Worm (Caenorhabditis elegans) whole organism, L3 larva: ENCODE measurements around the gene F40A3.6.

ENCODE experiments used
- R02D3.7 ChIP-seq: fragments of 150-350 bp; optimal IDR thresholded peaks from 2 replicates; lab custom pipeline; 2014; ENCODE audit warnings: missing biosample characterization, missing genetic modification characterization
- ZK546.5 ChIP-seq: sonication (generic microtip); optimal IDR thresholded peaks from 2 replicates; lab custom pipeline; 2017; ENCODE audit warnings: missing biosample characterization, missing genetic modification characterization
- aly-2 ChIP-seq: fragments of 150-350 bp; optimal IDR thresholded peaks from 2 replicates; lab custom pipeline; 2014; ENCODE audit warnings: missing biosample characterization, missing genetic modification characterization
- ama-1 ChIP-seq: fragments of 150-350 bp; optimal IDR thresholded peaks from 2 replicates; lab custom pipeline; 2018
- ceh-16 ChIP-seq: sonication (generic microtip); optimal IDR thresholded peaks from 2 replicates; lab custom pipeline; 2017; ENCODE audit warnings: missing biosample characterization, missing genetic modification characterization
- ceh-28 ChIP-seq: fragments of 150-350 bp; optimal IDR thresholded peaks from 2 replicates; lab custom pipeline; 2014; ENCODE audit warnings: missing biosample characterization, missing genetic modification reagents, missing genetic modification characterization
- ceh-82 ChIP-seq: fragments of 150-350 bp; optimal IDR thresholded peaks from 2 replicates; lab custom pipeline; 2014; ENCODE audit warnings: missing biosample characterization, missing genetic modification characterization
- ceh-9 ChIP-seq: sonication (generic microtip); optimal IDR thresholded peaks from 2 replicates; lab custom pipeline; 2018; ENCODE audit warnings: missing biosample characterization, missing genetic modification characterization
- daf-12 ChIP-seq: fragments of 150-350 bp; optimal IDR thresholded peaks from 2 replicates; lab custom pipeline; 2014; ENCODE audit warnings: missing biosample characterization, missing genetic modification reagents, missing genetic modification characterization
- egl-27 ChIP-seq: sonication (generic microtip); optimal IDR thresholded peaks from 4 replicates; lab custom pipeline; 2017; ENCODE audit warnings: missing biosample characterization, missing genetic modification reagents, missing genetic modification characterization
- egl-5 ChIP-seq: fragments of 150-350 bp; optimal IDR thresholded peaks from 2 replicates; lab custom pipeline; 2017; ENCODE audit warnings: missing biosample characterization, missing genetic modification reagents, missing genetic modification characterization, inconsistent platforms
- elt-1 ChIP-seq: fragments of 150-350 bp; optimal IDR thresholded peaks from 2 replicates; lab custom pipeline; 2014; ENCODE audit warnings: missing biosample characterization, missing genetic modification characterization
- elt-2 ChIP-seq: sonication (generic microtip); optimal IDR thresholded peaks from 2 replicates; lab custom pipeline; 2016; ENCODE audit warnings: missing genetic modification reagents, mild to moderate bottlenecking, missing genetic modification characterization, missing compliant biosample characterization
- elt-3 ChIP-seq, 3 experiments: fragments of 150-350 bp in 1 of 3; sonication (generic microtip) in 2 of 3; optimal IDR thresholded peaks; 2 replicates in 2 of 3; 4 replicates in 1 of 3; lab custom pipeline; 2014 to 2017; ENCODE audit warnings: missing biosample characterization in 3 of 3, missing genetic modification characterization in 3 of 3
- eor-1 ChIP-seq, 2 experiments: fragments of 150-350 bp; optimal IDR thresholded peaks; 2 replicates each; lab custom pipeline; 2014 to 2018; ENCODE audit warnings: missing biosample characterization in 2 of 2, missing genetic modification characterization in 2 of 2
- fkh-10 ChIP-seq: sonication (generic microtip); optimal IDR thresholded peaks from 2 replicates; lab custom pipeline; 2017; ENCODE audit warnings: missing biosample characterization, missing genetic modification reagents, missing genetic modification characterization
- fkh-2 ChIP-seq: fragments of 150-350 bp; optimal IDR thresholded peaks from 2 replicates; lab custom pipeline; 2014; ENCODE audit warnings: missing biosample characterization, missing genetic modification reagents, missing genetic modification characterization
- fos-1 ChIP-seq: fragments of 150-350 bp; optimal IDR thresholded peaks from 2 replicates; lab custom pipeline; 2014; ENCODE audit warnings: missing biosample characterization, missing genetic modification characterization
- hmg-11 ChIP-seq: sonication (generic microtip); optimal IDR thresholded peaks from 2 replicates; lab custom pipeline; 2016; ENCODE audit warnings: missing genetic modification characterization, missing compliant biosample characterization
- jun-1 ChIP-seq: fragments of 150-350 bp; optimal IDR thresholded peaks from 2 replicates; lab custom pipeline; 2014; ENCODE audit warnings: missing biosample characterization, missing genetic modification reagents, missing genetic modification characterization
- lin-15B ChIP-seq: fragments of 150-350 bp; optimal IDR thresholded peaks from 2 replicates; lab custom pipeline; 2014; ENCODE audit warnings: missing biosample characterization, missing genetic modification characterization
- lin-39 ChIP-seq: fragments of 150-350 bp; optimal IDR thresholded peaks from 2 replicates; lab custom pipeline; 2018; ENCODE audit warnings: missing biosample characterization, missing genetic modification reagents, missing genetic modification characterization
- lsy-12 ChIP-seq: sonication (generic microtip); optimal IDR thresholded peaks from 2 replicates; lab custom pipeline; 2016; ENCODE audit warnings: mild to moderate bottlenecking, missing genetic modification characterization, missing compliant biosample characterization
- mdl-1 ChIP-seq: fragments of 150-350 bp; optimal IDR thresholded peaks from 2 replicates; lab custom pipeline; 2014; ENCODE audit warnings: missing biosample characterization, missing genetic modification characterization
- mml-1 ChIP-seq: fragments of 150-350 bp; sonication (generic microtip); optimal IDR thresholded peaks from 3 replicates; lab custom pipeline; 2014; ENCODE audit warnings: missing biosample characterization, missing genetic modification characterization
- nfya-1 ChIP-seq: sonication (generic microtip); optimal IDR thresholded peaks from 2 replicates; lab custom pipeline; 2017; ENCODE audit warnings: missing genetic modification characterization, mild to moderate bottlenecking, missing compliant biosample characterization, antibody characterized with exemption, moderate library complexity; ENCODE audit not compliant: insufficient read depth
- nhr-11 ChIP-seq: fragments of 150-350 bp; optimal IDR thresholded peaks from 2 replicates; lab custom pipeline; 2014; ENCODE audit warnings: missing biosample characterization, missing genetic modification characterization
- nhr-12 ChIP-seq: fragments of 150-350 bp; optimal IDR thresholded peaks from 2 replicates; lab custom pipeline; 2014; ENCODE audit warnings: missing biosample characterization, missing genetic modification characterization
- nhr-23 ChIP-seq: fragments of 150-350 bp; optimal IDR thresholded peaks from 2 replicates; lab custom pipeline; 2014; ENCODE audit warnings: missing biosample characterization, missing genetic modification reagents, missing genetic modification characterization
- nhr-237 ChIP-seq: fragments of 150-350 bp; optimal IDR thresholded peaks from 2 replicates; lab custom pipeline; 2014; ENCODE audit warnings: missing biosample characterization, missing genetic modification characterization
- nhr-25 ChIP-seq: sonication (generic microtip); optimal IDR thresholded peaks from 2 replicates; lab custom pipeline; 2017; ENCODE audit warnings: missing biosample characterization, missing genetic modification characterization
- nhr-28 ChIP-seq: fragments of 150-350 bp; optimal IDR thresholded peaks from 2 replicates; lab custom pipeline; 2014; ENCODE audit warnings: missing biosample characterization, missing genetic modification characterization
- nhr-43 ChIP-seq: sonication (generic microtip); optimal IDR thresholded peaks from 2 replicates; lab custom pipeline; 2016; ENCODE audit warnings: mild to moderate bottlenecking, missing genetic modification characterization, missing compliant biosample characterization; ENCODE audit not compliant: poor library complexity, severe bottlenecking
- nhr-67 ChIP-seq: fragments of 150-350 bp; optimal IDR thresholded peaks from 2 replicates; lab custom pipeline; 2014; ENCODE audit warnings: missing biosample characterization, missing genetic modification characterization
- nhr-76 ChIP-seq: fragments of 150-350 bp; sonication (generic microtip); optimal IDR thresholded peaks from 5 replicates; lab custom pipeline; 2014; ENCODE audit warnings: missing biosample characterization, missing genetic modification characterization
- nhr-77 ChIP-seq: fragments of 150-350 bp; optimal IDR thresholded peaks from 2 replicates; lab custom pipeline; 2014; ENCODE audit warnings: missing biosample characterization, missing genetic modification characterization
- pha-4 ChIP-seq: fragments of 150-350 bp; optimal IDR thresholded peaks from 2 replicates; lab custom pipeline; 2014; ENCODE audit warnings: missing biosample characterization, missing genetic modification reagents, missing genetic modification characterization
- pqm-1 ChIP-seq: fragments of 150-350 bp; optimal IDR thresholded peaks from 2 replicates; lab custom pipeline; 2017; ENCODE audit warnings: missing biosample characterization, missing genetic modification characterization, inconsistent platforms
- sea-2 ChIP-seq: fragments of 150-350 bp; sonication (generic microtip); optimal IDR thresholded peaks from 4 replicates; lab custom pipeline; 2014; ENCODE audit warnings: missing biosample characterization, missing genetic modification reagents, missing genetic modification characterization
- skn-1 ChIP-seq: fragments of 150-350 bp; optimal IDR thresholded peaks from 2 replicates; lab custom pipeline; 2014; ENCODE audit warnings: missing biosample characterization, missing genetic modification characterization
- snpc-4 ChIP-seq: fragments of 150-350 bp; optimal IDR thresholded peaks from 2 replicates; lab custom pipeline; 2014; ENCODE audit warnings: missing biosample characterization, missing genetic modification characterization
- tbx-2 ChIP-seq: sonication (generic microtip); optimal IDR thresholded peaks from 2 replicates; lab custom pipeline; 2016; ENCODE audit warnings: mild to moderate bottlenecking, missing genetic modification characterization, missing compliant biosample characterization
- unc-39 ChIP-seq: sonication (generic microtip); optimal IDR thresholded peaks from 4 replicates; lab custom pipeline; 2017; ENCODE audit warnings: missing biosample characterization, missing genetic modification characterization
- unc-62 ChIP-seq: fragments of 150-350 bp; sonication (generic microtip); optimal IDR thresholded peaks from 4 replicates; lab custom pipeline; 2014; ENCODE audit warnings: missing biosample characterization, missing genetic modification reagents, missing genetic modification characterization
- zag-1 ChIP-seq: fragments of 150-350 bp; optimal IDR thresholded peaks from 2 replicates; lab custom pipeline; 2014; ENCODE audit warnings: missing biosample characterization, missing genetic modification characterization
- ztf-4 ChIP-seq: fragments of 150-350 bp; optimal IDR thresholded peaks from 2 replicates; lab custom pipeline; 2014; ENCODE audit warnings: missing biosample characterization, missing genetic modification characterization

The F40A3.6 gene

ce11 chrV:7856641-7857040 lies 37.0 kb downstream of the F40A3.6 start:
- no peak for TF ChIP-seq elt-2 (tag; lab: Kevin White, UChicago)
- no peak for TF ChIP-seq lin-39
- TF ChIP-seq zag-1 (tag; lab: Kevin White, UChicago) = no peak
- TF ChIP-seq fos-1 = no peak
- no peak for TF ChIP-seq ama-1 (lab: Kevin White, UChicago)
- TF ChIP-seq nhr-67 (tag; lab: Kevin White, UChicago) = no peak
- TF ChIP-seq unc-39 = no peak
- TF ChIP-seq nhr-76 (tag; lab: Kevin White, UChicago) = no peak
- TF ChIP-seq nhr-43 = no peak
- TF ChIP-seq mml-1 (tag; lab: Kevin White, UChicago) = no peak
- TF ChIP-seq nhr-11 = no peak
- no peak for TF ChIP-seq egl-27 (tag; lab: Kevin White, UChicago)
- TF ChIP-seq nhr-28 (tag; lab: Kevin White, UChicago) = no peak

ce11 chrV:7855382-7855994 lies 38.2 kb downstream of the F40A3.6 start, which contains the start of gene C37C3.2:
C37C3.2 (plus strand) TSS chrV:7855944.
- TF ChIP-seq tbx-2 (tag; lab: Kevin White, UChicago) = no peak
- TF ChIP-seq pha-4 (tag; lab: Kevin White, UChicago) = peak; percentile 39
- peak; percentile 15 for TF ChIP-seq ama-1 (lab: Kevin White, UChicago)
- no peak for TF ChIP-seq nhr-12 (tag; lab: Kevin White, UChicago)
- TF ChIP-seq eor-1 (tag; optimal IDR thresholded peaks at IDR 0.05; lab: Kevin White, UChicago) = no peak
- no peak for TF ChIP-seq nhr-25 (tag; lab: Kevin White, UChicago)
- no peak for TF ChIP-seq ZK546.5 (tag; lab: Kevin White, UChicago)
- no peak for TF ChIP-seq egl-5
- TF ChIP-seq nhr-77 (tag; lab: Kevin White, UChicago) = no peak
- TF ChIP-seq elt-2 (tag; lab: Kevin White, UChicago) = peak; percentile 6

ce11 chrV:7854603-7855002 lies 39.1 kb downstream of the F40A3.6 start, which contains the start of the genes C37C3.9 and C37C3.18:
C37C3.9 (minus strand) TSS chrV:7854700.
C37C3.18 (plus strand) TSS chrV:7854993.
- no peak for TF ChIP-seq elt-3 (tag; optimal IDR thresholded peaks at IDR 0.05; lab: Kevin White, UChicago)
- peak; percentile 39 for TF ChIP-seq lsy-12 (tag; lab: Kevin White, UChicago)
- TF ChIP-seq nhr-11 = no peak
- TF ChIP-seq fos-1 = no peak
- no peak for TF ChIP-seq nhr-237
- no peak for TF ChIP-seq zag-1 (tag; lab: Kevin White, UChicago)
- TF ChIP-seq hmg-11 (tag; lab: Kevin White, UChicago) = peak; percentile 87
- peak; percentile 93 for TF ChIP-seq skn-1
- TF ChIP-seq unc-62 = peak; percentile 48
- TF ChIP-seq ztf-4 (tag; lab: Kevin White, UChicago) = no peak
- TF ChIP-seq mml-1 (tag; lab: Kevin White, UChicago) = no peak
- TF ChIP-seq nhr-25 (tag; lab: Kevin White, UChicago) = peak; percentile 74
- TF ChIP-seq nhr-67 (tag; lab: Kevin White, UChicago) = no peak
- no peak for TF ChIP-seq nhr-77 (tag; lab: Kevin White, UChicago)
- peak; percentile 68 for TF ChIP-seq elt-2 (tag; lab: Kevin White, UChicago)
- TF ChIP-seq lin-15B = peak; percentile 48
- no peak for TF ChIP-seq ceh-9
- peak; percentile 90 for TF ChIP-seq snpc-4 (tag; lab: Kevin White, UChicago)
- TF ChIP-seq nhr-12 (tag; lab: Kevin White, UChicago) = no peak
- peak; percentile 80 for TF ChIP-seq lin-39
- peak; percentile 17 for TF ChIP-seq tbx-2 (tag; lab: Kevin White, UChicago)
- peak; percentile 90 for TF ChIP-seq pha-4 (tag; lab: Kevin White, UChicago)
- peak; percentile 80 for TF ChIP-seq nfya-1 (tag; lab: Kevin White, UChicago)
- no peak for TF ChIP-seq nhr-28 (tag; lab: Kevin White, UChicago)
- TF ChIP-seq ceh-16 = no peak
- TF ChIP-seq nhr-76 (tag; lab: Kevin White, UChicago) = no peak
- TF ChIP-seq aly-2 (tag; lab: Kevin White, UChicago) = no peak
- no peak for TF ChIP-seq daf-12
- peak; percentile 50 for TF ChIP-seq nhr-43
- peak; percentile 0 for TF ChIP-seq ceh-82 (tag; lab: Kevin White, UChicago)
- TF ChIP-seq unc-39 = no peak
- TF ChIP-seq elt-1 (tag; lab: Kevin White, UChicago) = peak; percentile 22
- TF ChIP-seq fkh-10 = peak; percentile 44
- TF ChIP-seq jun-1 (tag; lab: Kevin White, UChicago) = peak; percentile 85
- TF ChIP-seq egl-5 = peak; percentile 57
- TF ChIP-seq ceh-28 (tag; lab: Kevin White, UChicago) = peak; percentile 71
- TF ChIP-seq nhr-23 (tag; lab: Kevin White, UChicago) = peak; percentile 75
- TF ChIP-seq ZK546.5 (tag; lab: Kevin White, UChicago) = no peak
- TF ChIP-seq fkh-2 (tag; lab: Kevin White, UChicago) = no peak
- TF ChIP-seq egl-27 (tag; lab: Kevin White, UChicago) = peak; percentile 51
- TF ChIP-seq ama-1 (lab: Kevin White, UChicago) = no peak
- peak; percentile 22 for TF ChIP-seq R02D3.7 (tag; lab: Kevin White, UChicago)
- no peak for TF ChIP-seq mdl-1 (tag; lab: Kevin White, UChicago)
- TF ChIP-seq sea-2 (GFP tag; lab: Kevin White, UChicago) = no peak
- peak; percentile 22 for TF ChIP-seq pqm-1 (tag; lab: Kevin White, UChicago)
